Worm (Caenorhabditis elegans): ENCODE measurements around the gene T05C1.3.
A peak's percentile ranks its signal among the peaks of the same experiment; 100 is the strongest.

Gene T05C1.3

DNA sequence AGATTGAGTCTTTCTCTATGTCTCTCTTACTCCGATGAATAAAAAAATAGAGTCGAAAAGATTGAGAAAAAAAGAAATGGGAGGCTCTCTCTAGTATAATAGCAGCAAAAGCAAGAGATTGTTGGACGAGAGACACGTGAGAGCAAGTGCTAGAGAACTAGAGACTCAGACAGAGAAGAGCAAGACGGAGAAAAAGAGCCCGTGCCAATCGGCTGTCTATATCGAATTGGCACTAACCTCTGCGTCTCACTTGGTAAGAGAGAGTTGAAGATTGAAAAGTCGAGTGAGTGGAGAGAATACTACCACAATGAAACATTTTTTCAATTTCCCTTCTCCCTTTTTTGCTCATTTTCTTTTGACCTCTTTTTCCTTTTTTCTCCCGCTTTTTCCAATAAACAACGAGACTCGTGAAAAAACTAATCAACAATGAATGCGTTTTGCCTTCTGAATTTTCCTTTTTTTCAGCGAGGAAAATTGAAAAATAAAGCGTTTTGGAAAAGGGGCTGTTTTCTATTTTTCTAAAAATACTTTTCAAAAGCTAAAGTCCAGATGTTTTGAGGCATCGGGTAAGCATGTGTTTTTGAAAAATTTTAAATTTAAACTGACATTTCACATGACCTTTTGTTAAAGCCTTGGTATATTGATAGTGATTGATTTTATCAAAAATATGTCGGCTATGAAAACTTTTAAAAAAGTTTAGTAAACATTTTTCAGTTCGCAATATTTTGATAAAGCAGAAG, 17.5 kb upstream of the T05C1.3 start (continued):
- peak; percentile 3 for TF ChIP-seq ceh-8 (GFP tag; optimal IDR thresholded peaks at IDR 0.05)
- TF ChIP-seq nhr-71 (tag; optimal IDR thresholded peaks at IDR 0.05), result peak; percentile 84
- peak; percentile 59 to 60 for TF ChIP-seq efl-1 (optimal IDR thresholded peaks at IDR 0.05)
- peak; percentile 17 to 89 for TF ChIP-seq efl-1 (GFP tag; optimal IDR thresholded peaks at IDR 0.05 in 1 of 2)
- peak; percentile 43 to 74 (median 49) for TF ChIP-seq ceh-82 (tag; optimal IDR thresholded peaks at IDR 0.05)
- TF ChIP-seq fos-1 (tag; optimal IDR thresholded peaks at IDR 0.05), result peak; percentile 50
- TF ChIP-seq elt-2 (tag; optimal IDR thresholded peaks at IDR 0.05), result peak; percentile 45
- TF ChIP-seq fkh-10 (GFP tag; optimal IDR thresholded peaks at IDR 0.05), result no peak
- peak; percentile 39 for TF ChIP-seq nhr-20 (tag; optimal IDR thresholded peaks at IDR 0.05)
- TF ChIP-seq skn-1 (tag; optimal IDR thresholded peaks at IDR 0.05), result no peak
- no peak for TF ChIP-seq ceh-63 (GFP tag; optimal IDR thresholded peaks at IDR 0.05)
- peak in 1 of 2 experiments; percentile 59 for TF ChIP-seq mdl-1 (tag; optimal IDR thresholded peaks at IDR 0.05)
- peak; percentile 39 for TF ChIP-seq lin-13 (GFP tag; optimal IDR thresholded peaks at IDR 0.05)
- TF ChIP-seq unc-86 (tag; optimal IDR thresholded peaks at IDR 0.05), result peak; percentile 77
- TF ChIP-seq tlp-1 (tag; optimal IDR thresholded peaks at IDR 0.05), result no peak
- TF ChIP-seq nhr-237 (tag; optimal IDR thresholded peaks at IDR 0.05), result peak; percentile 16
- no peak for TF ChIP-seq ceh-88 (GFP tag; IDR thresholded peaks at IDR 0.05)

DNA sequence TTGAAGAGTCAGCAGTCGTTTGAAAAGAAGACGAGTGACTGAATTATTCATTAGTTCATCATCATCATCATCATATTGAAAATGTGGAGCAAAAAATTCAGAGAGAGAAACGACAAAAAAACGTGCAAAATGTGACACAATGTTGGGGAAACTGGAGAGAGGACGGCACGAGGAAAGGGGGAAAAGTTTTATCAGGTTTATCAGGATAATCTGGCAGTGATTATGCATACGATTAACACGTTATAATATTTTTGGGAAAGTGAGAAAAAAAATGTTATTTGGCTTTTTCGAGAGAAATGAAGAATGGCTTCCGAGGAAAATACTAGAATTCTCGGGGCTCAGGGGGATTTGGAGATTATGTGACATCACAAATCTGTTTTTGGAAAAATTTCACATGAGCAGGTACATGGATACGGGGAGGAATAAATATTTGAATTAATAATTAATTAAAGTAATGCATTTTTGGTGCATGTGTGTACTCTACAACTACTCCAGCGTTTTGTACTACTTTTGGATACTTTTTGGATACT, 16.0 kb upstream of the T05C1.3 start, which contains the start of gene camt-1:
Gene camt-1 (minus strand): TSS at position 51 of the 530 bp plus-strand sequence.
- TF ChIP-seq xbp-1 (tag; optimal IDR thresholded peaks at IDR 0.05) (no peak), snu-23 (GFP tag; optimal IDR thresholded peaks at IDR 0.05) (peak; percentile 17), mdl-1 (tag; optimal IDR thresholded peaks at IDR 0.05) (no peak), nhr-19 (GFP tag; conservative IDR thresholded peaks at IDR 0.05) (no peak), lin-15B (tag; optimal IDR thresholded peaks at IDR 0.05) (no peak), lin-13 (GFP tag; optimal IDR thresholded peaks at IDR 0.05) (no peak), elt-3 (tag; optimal IDR thresholded peaks at IDR 0.05) (no peak), elt-2 (tag; optimal IDR thresholded peaks at IDR 0.05) (no peak), C34B4.2 (tag; optimal IDR thresholded peaks at IDR 0.05) (no peak), lir-3 (tag; optimal IDR thresholded peaks at IDR 0.05; ENCODE audit: poor library complexity) (no peak), pqm-1 (tag; optimal IDR thresholded peaks at IDR 0.05) (no peak), nhr-28 (tag; optimal IDR thresholded peaks at IDR 0.05) (no peak), tbx-2 (tag; optimal IDR thresholded peaks at IDR 0.05) (no peak), fkh-4 (tag; optimal IDR thresholded peaks at IDR 0.05; ENCODE audit: borderline replicate concordance) (no peak), Y116A8C.19 (tag; optimal IDR thresholded peaks at IDR 0.05; ENCODE audit: borderline replicate concordance) (no peak), hlh-17 (GFP tag; optimal IDR thresholded peaks at IDR 0.05; ENCODE audit: borderline replicate concordance) (no peak), ces-1 (GFP tag; optimal IDR thresholded peaks at IDR 0.05) (no peak), sup-37 (GFP tag; optimal IDR thresholded peaks at IDR 0.05) (no peak), snpc-4 (tag; optimal IDR thresholded peaks at IDR 0.05) (no peak), nhr-11 (tag; optimal IDR thresholded peaks at IDR 0.05) (no peak), fos-1 (tag; optimal IDR thresholded peaks at IDR 0.05) (no peak), efl-1 (optimal IDR thresholded peaks at IDR 0.05) (no peak), efl-1 (GFP tag; optimal IDR thresholded peaks at IDR 0.05 in 1 of 2) (no peak), ceh-82 (tag; optimal IDR thresholded peaks at IDR 0.05) (no peak), nhr-71 (tag; optimal IDR thresholded peaks at IDR 0.05) (peak; percentile 27), fkh-8 (tag; optimal IDR thresholded peaks at IDR 0.05) (peak; percentile 66), hpl-2 (GFP tag; optimal IDR thresholded peaks at IDR 0.05) (no peak), hlh-4 (tag; optimal IDR thresholded peaks at IDR 0.05) (no peak), swsn-7 (tag; optimal IDR thresholded peaks at IDR 0.05) (no peak), fkh-10 (GFP tag; optimal IDR thresholded peaks at IDR 0.05) (no peak), ets-5 (GFP tag; IDR thresholded peaks at IDR 0.05) (no peak), nhr-47 (tag; optimal IDR thresholded peaks at IDR 0.05) (peak; percentile 33), egl-27 (tag; optimal IDR thresholded peaks at IDR 0.05) (no peak), nhr-84 (tag; optimal IDR thresholded peaks at IDR 0.05) (no peak), ceh-8 (GFP tag; optimal IDR thresholded peaks at IDR 0.05) (no peak), unc-30 (tag; optimal IDR thresholded peaks at IDR 0.05) (no peak), vab-15 (tag; optimal IDR thresholded peaks at IDR 0.05) (no peak), mep-1 (tag; optimal IDR thresholded peaks at IDR 0.05) (no peak), nhr-237 (tag; optimal IDR thresholded peaks at IDR 0.05) (no peak), sox-4 (tag; optimal IDR thresholded peaks at IDR 0.05) (peak; percentile 22), nhr-12 (tag; optimal IDR thresholded peaks at IDR 0.05) (no peak), egl-13 (tag; optimal IDR thresholded peaks at IDR 0.05) (peak; percentile 20)

Measured in whole organism, L1 larva.